Worm (Caenorhabditis elegans) whole organism, late embryonic: ENCODE data around the gene nhr-142.
A peak's percentile ranks its signal among the peaks of the same experiment; 100 is the strongest.

Experiments used
- C08G9.2 ChIP-seq: sonication (generic microtip); optimal IDR thresholded peaks from 2 replicates; lab custom pipeline; 2016; ENCODE audit warnings: mild to moderate bottlenecking, missing genetic modification characterization, moderate library complexity, missing compliant biosample characterization
- K02D7.2 ChIP-seq: sonication (generic microtip); optimal IDR thresholded peaks from 2 replicates; lab custom pipeline; 2017; ENCODE audit warnings: mild to moderate bottlenecking, missing genetic modification characterization, missing compliant biosample characterization
- K09A11.1 ChIP-seq: sonication (generic microtip); optimal IDR thresholded peaks from 2 replicates; lab custom pipeline; 2017; ENCODE audit warnings: antibody characterized with exemption, mild to moderate bottlenecking, missing genetic modification characterization, missing compliant biosample characterization; ENCODE audit not compliant: insufficient read depth
- ahr-1 ChIP-seq: sonication (generic microtip); optimal IDR thresholded peaks from 2 replicates; lab custom pipeline; 2016; ENCODE audit warnings: missing genetic modification characterization, missing compliant biosample characterization
- ceh-18 ChIP-seq: sonication (generic microtip); optimal IDR thresholded peaks from 2 replicates; lab custom pipeline; 2016; ENCODE audit warnings: missing genetic modification characterization, missing compliant biosample characterization
- ceh-2 ChIP-seq: sonication (generic microtip); optimal IDR thresholded peaks from 2 replicates; lab custom pipeline; 2016; ENCODE audit warnings: missing genotype, missing genetic modification characterization, missing compliant biosample characterization
- ceh-22 ChIP-seq: sonication (generic microtip); optimal IDR thresholded peaks from 2 replicates; lab custom pipeline; 2017; ENCODE audit warnings: missing biosample characterization, missing genetic modification characterization
- ceh-31 ChIP-seq: sonication (generic microtip); optimal IDR thresholded peaks from 2 replicates; lab custom pipeline; 2016; ENCODE audit warnings: missing genetic modification characterization, missing compliant biosample characterization
- ceh-34 ChIP-seq: sonication (generic microtip); optimal IDR thresholded peaks from 2 replicates; lab custom pipeline; 2016; ENCODE audit warnings: mild to moderate bottlenecking, missing genetic modification characterization, missing compliant biosample characterization
- ceh-48 ChIP-seq: sonication (generic microtip); optimal IDR thresholded peaks from 2 replicates; lab custom pipeline; 2016; ENCODE audit warnings: missing genetic modification characterization, inconsistent platforms, missing compliant biosample characterization
- ceh-9 ChIP-seq: sonication (generic microtip); optimal IDR thresholded peaks from 2 replicates; lab custom pipeline; 2016; ENCODE audit warnings: mild to moderate bottlenecking, missing genetic modification characterization, inconsistent platforms, missing compliant biosample characterization
- che-1 ChIP-seq: sonication (generic microtip); optimal IDR thresholded peaks from 2 replicates; lab custom pipeline; 2016; ENCODE audit warnings: mild to moderate bottlenecking, missing genetic modification characterization, missing compliant biosample characterization
- elt-4 ChIP-seq: sonication (generic microtip); optimal IDR thresholded peaks from 2 replicates; lab custom pipeline; 2016; ENCODE audit warnings: missing genetic modification characterization, missing compliant biosample characterization
- ets-4 ChIP-seq: sonication (generic microtip); optimal IDR thresholded peaks from 2 replicates; lab custom pipeline; 2016; ENCODE audit warnings: missing genetic modification characterization, missing compliant biosample characterization
- gmeb-2 ChIP-seq: sonication (generic microtip); optimal IDR thresholded peaks from 2 replicates; lab custom pipeline; 2016; ENCODE audit warnings: missing genetic modification characterization, inconsistent platforms, missing compliant biosample characterization
- hlh-13 ChIP-seq: fragments of 200-800 bp; sonication (Bioruptor generic); optimal IDR thresholded peaks from 2 replicates; lab custom pipeline; 2018; ENCODE audit warnings: mild to moderate bottlenecking, missing genetic modification characterization, missing compliant biosample characterization
- hlh-15 ChIP-seq: sonication (generic microtip); optimal IDR thresholded peaks from 2 replicates; lab custom pipeline; 2016; ENCODE audit warnings: missing genetic modification characterization, missing compliant biosample characterization
- hlh-6 ChIP-seq: sonication (generic microtip); optimal IDR thresholded peaks from 2 replicates; lab custom pipeline; 2016; ENCODE audit warnings: missing genotype, missing genetic modification characterization, missing compliant biosample characterization
- madf-2 ChIP-seq: sonication (generic microtip); optimal IDR thresholded peaks from 2 replicates; lab custom pipeline; 2017; ENCODE audit warnings: missing genetic modification characterization, missing compliant biosample characterization
- nhr-232 ChIP-seq: sonication (generic microtip); optimal IDR thresholded peaks from 2 replicates; lab custom pipeline; 2016; ENCODE audit warnings: missing genetic modification characterization, missing compliant biosample characterization
- pax-1 ChIP-seq: fragments of 150-350 bp; optimal IDR thresholded peaks from 2 replicates; lab custom pipeline; 2014; ENCODE audit warnings: missing biosample characterization, missing genetic modification characterization
- pha-2 ChIP-seq: sonication (generic microtip); optimal IDR thresholded peaks from 2 replicates; lab custom pipeline; 2017; ENCODE audit warnings: mild to moderate bottlenecking, missing genetic modification characterization, missing compliant biosample characterization
- pha-4 ChIP-seq: fragments of 150-350 bp; optimal IDR thresholded peaks from 2 replicates; lab custom pipeline; 2018; ENCODE audit warnings: missing biosample characterization, missing genetic modification reagents, missing genetic modification characterization
- pqm-1 ChIP-seq: sonication (generic microtip); optimal IDR thresholded peaks from 2 replicates; lab custom pipeline; 2016; ENCODE audit warnings: missing genetic modification characterization, missing compliant biosample characterization
- pros-1 ChIP-seq: fragments of 150-350 bp; optimal IDR thresholded peaks from 2 replicates; lab custom pipeline; 2014; ENCODE audit warnings: missing biosample characterization, missing genetic modification reagents, missing genetic modification characterization
- ref-2 ChIP-seq: sonication (generic microtip); optimal IDR thresholded peaks from 2 replicates; lab custom pipeline; 2016; ENCODE audit warnings: missing genetic modification characterization, missing compliant biosample characterization
- rnt-1 ChIP-seq: sonication (generic microtip); optimal IDR thresholded peaks from 2 replicates; lab custom pipeline; 2016; ENCODE audit warnings: missing genetic modification characterization, missing compliant biosample characterization
- sdc-2 ChIP-seq: sonication (generic microtip); optimal IDR thresholded peaks from 2 replicates; lab custom pipeline; 2016; ENCODE audit warnings: missing genotype, missing genetic modification characterization, missing compliant biosample characterization
- sox-2 ChIP-seq: fragments of 200-800 bp; sonication (Bioruptor generic); IDR thresholded peaks from 2 replicates; pipeline ENCODE4 v1.3.6; 2022; ENCODE audit warnings: missing genetic modification reagents, missing genetic modification characterization, missing compliant biosample characterization
- tbx-2 ChIP-seq: sonication (generic microtip); optimal IDR thresholded peaks from 2 replicates; lab custom pipeline; 2016; ENCODE audit warnings: missing genetic modification characterization, missing compliant biosample characterization
- unc-3 ChIP-seq, 2 experiments: fragments of 200-800 bp in 1 of 2; sonication (Bioruptor generic) in 1 of 2; sonication (generic microtip) in 1 of 2; conservative IDR thresholded peaks in 1 of 2; optimal IDR thresholded peaks in 1 of 2; 2 replicates each; pipeline versions ENCODE4 v1.3.6 to Lab custom; 2016 to 2022; ENCODE audit warnings: missing compliant biosample characterization in 2 of 2, missing genetic modification characterization in 2 of 2, missing genetic modification reagents in 1 of 2
- unc-55 ChIP-seq: sonication (generic microtip); optimal IDR thresholded peaks from 2 replicates; lab custom pipeline; 2017; ENCODE audit warnings: missing biosample characterization, missing genetic modification reagents, missing genetic modification characterization
- unc-86 ChIP-seq: sonication (generic microtip); optimal IDR thresholded peaks from 2 replicates; lab custom pipeline; 2016; ENCODE audit warnings: missing genetic modification characterization, missing compliant biosample characterization
- zip-5 ChIP-seq: sonication (generic microtip); optimal IDR thresholded peaks from 2 replicates; lab custom pipeline; 2016; ENCODE audit warnings: missing genetic modification characterization, missing compliant biosample characterization
- ztf-16 ChIP-seq: sonication (generic microtip); optimal IDR thresholded peaks from 2 replicates; lab custom pipeline; 2017; ENCODE audit warnings: missing genetic modification characterization, missing compliant biosample characterization

Gene nhr-142

ce11 chrV:5799373-5799772 is 9.0 kb upstream of the nhr-142 start, which contains the start of gene cyn-17:
Gene cyn-17 (plus strand): TSS chrV:5799673.
- TF ChIP-seq gmeb-2 (tag; lab: Kevin White, UChicago): no peak
- no peak for TF ChIP-seq pqm-1
- TF ChIP-seq ceh-9 (tag; lab: Kevin White, UChicago): no peak
- TF ChIP-seq unc-86 (tag; lab: Kevin White, UChicago): no peak
- TF ChIP-seq elt-4: peak; percentile 34
- no peak for TF ChIP-seq hlh-15 (tag; lab: Kevin White, UChicago)

ce11 chrV:5798132-5798531 is 7.8 kb upstream of the nhr-142 start, which contains the start of gene nstp-3:
Gene nstp-3 (minus strand): TSS chrV:5798232.
- TF ChIP-seq K02D7.2 (tag; lab: Kevin White, UChicago): no peak
- TF ChIP-seq che-1 (tag; lab: Kevin White, UChicago): no peak
- no peak for TF ChIP-seq gmeb-2 (tag; lab: Kevin White, UChicago)
- no peak for TF ChIP-seq hlh-13 (GFP tag; lab: Kevin White, UChicago)
- no peak for TF ChIP-seq K09A11.1
- no peak for TF ChIP-seq unc-55 (GFP tag; lab: Kevin White, UChicago)
- no peak for TF ChIP-seq hlh-6 (tag; lab: Kevin White, UChicago)
- TF ChIP-seq ceh-48 (tag; lab: Kevin White, UChicago): no peak
- no peak for TF ChIP-seq ceh-34 (tag; lab: Kevin White, UChicago)
- no peak for TF ChIP-seq pha-4 (tag; lab: Kevin White, UChicago)
- no peak for TF ChIP-seq ceh-18 (tag; lab: Kevin White, UChicago)
- TF ChIP-seq C08G9.2 (tag; lab: Kevin White, UChicago): no peak
- TF ChIP-seq pax-1 (tag; lab: Kevin White, UChicago): no peak
- TF ChIP-seq tbx-2 (tag; lab: Kevin White, UChicago): no peak
- TF ChIP-seq, all 69 proteins: peak for 0

- TF ChIP-seq ceh-2 (tag; lab: Kevin White, UChicago) (no peak), pros-1 (no peak), elt-4 (no peak), tbx-2 (tag; lab: Kevin White, UChicago) (no peak), ceh-22 (no peak), hlh-15 (tag; lab: Kevin White, UChicago) (no peak), unc-55 (GFP tag; lab: Kevin White, UChicago) (no peak), madf-2 (no peak), C08G9.2 (tag; lab: Kevin White, UChicago) (no peak), zip-5 (tag; lab: Kevin White, UChicago) (no peak), ets-4 (tag; lab: Kevin White, UChicago) (no peak), ahr-1 (no peak), pha-2 (tag; lab: Kevin White, UChicago) (no peak), che-1 (tag; lab: Kevin White, UChicago) (no peak), ref-2 (no peak), sdc-2 (tag; lab: Kevin White, UChicago) (no peak), sox-2 (GFP tag; lab: Robert Waterston, UW) (no peak), ztf-16 (tag; lab: Kevin White, UChicago) (no peak), unc-3 (GFP tag; conservative IDR thresholded peaks at IDR 0.05; lab: Robert Waterston, UW) (no peak), unc-3 (tag; optimal IDR thresholded peaks at IDR 0.05; lab: Kevin White, UChicago) (no peak), nhr-232 (tag; lab: Kevin White, UChicago) (no peak)
Observed at ce11 chrV:5792031-5792430, 1.7 kb upstream of the nhr-142 start, which contains the start of gene ZC250.2. Gene ZC250.2 (plus strand): TSS chrV:5792331.

ce11 chrV:5788650-5789049 is 1.7 kb downstream of the nhr-142 start:
- TF ChIP-seq rnt-1 (tag; lab: Kevin White, UChicago) (no peak), unc-55 (GFP tag; lab: Kevin White, UChicago) (no peak), ceh-31 (no peak), C08G9.2 (tag; lab: Kevin White, UChicago) (no peak)
